Comparison of ENCODE assay signal across 1 fruit fly cellular context in genomic region chr2L:14410331-14410730, dm6.
A peak's percentile ranks its signal among the peaks of the same experiment; 100 is the strongest.
TF ChIP-seq lines count a peak whose summit lies in the region.

No protein-coding gene starts in this region.

TF ChIP-seq in whole organism, embryonic, 481 proteins besides CTCF, POLR2A, EP300 and RAD21 (continued from another document and continues in another):
- TF ChIP-seq CG15601 (tag; optimal IDR thresholded peaks at IDR 0.05; lab: Kevin White, UChicago), result no peak
- TF ChIP-seq ken (GFP tag; IDR thresholded peaks at IDR 0.05; lab: Robert Waterston, UW), result no peak
- TF ChIP-seq HmgZ (tag; optimal IDR thresholded peaks at IDR 0.05; lab: Kevin White, UChicago), result no peak
- peak; percentile 92 for TF ChIP-seq CG4360 (GFP tag; IDR thresholded peaks at IDR 0.05; lab: Robert Waterston, UW)
- no peak for TF ChIP-seq ab (GFP tag; optimal IDR thresholded peaks at IDR 0.05; lab: Kevin White, UChicago)
- peak; percentile 81 for TF ChIP-seq Aef1 (GFP tag; IDR thresholded peaks at IDR 0.05; lab: Robert Waterston, UW)
- 0 out of 2 replicates have a peak, but pooled peaks have one; percentile 9 for TF ChIP-seq Scr (GFP tag; IDR thresholded peaks at IDR 0.05; lab: Robert Waterston, UW; ENCODE audit: partially characterized antibody)
- TF ChIP-seq CG4328 (GFP tag; optimal IDR thresholded peaks at IDR 0.05; lab: Kevin White, UChicago), result no peak
- peak; percentile 77 for TF ChIP-seq ci (GFP tag; IDR thresholded peaks at IDR 0.05; lab: Robert Waterston, UW)
- TF ChIP-seq sima (GFP tag; optimal IDR thresholded peaks at IDR 0.05; lab: Kevin White, UChicago), result no peak
- TF ChIP-seq lola (GFP tag; optimal IDR thresholded peaks at IDR 0.05; lab: Kevin White, UChicago), result no peak
- TF ChIP-seq MTF-1 (GFP tag; optimal IDR thresholded peaks at IDR 0.05; lab: Kevin White, UChicago; ENCODE audit: borderline replicate concordance), result no peak
- no peak for TF ChIP-seq croc (GFP tag; conservative IDR thresholded peaks at IDR 0.05; lab: Robert Waterston, UW)
- peak; percentile 98 for TF ChIP-seq sr (GFP tag; IDR thresholded peaks at IDR 0.05; lab: Robert Waterston, UW)
- TF ChIP-seq Oaz (GFP tag; IDR thresholded peaks at IDR 0.05; lab: Robert Waterston, UW), result no peak
- 0 out of 2 replicates have a peak, but pooled peaks have one; percentile 11 for TF ChIP-seq nerfin-2 (GFP tag; IDR thresholded peaks at IDR 0.05; lab: Robert Waterston, UW; ENCODE audit: partially characterized antibody)
- TF ChIP-seq eve (GFP tag; optimal IDR thresholded peaks at IDR 0.05; lab: Kevin White, UChicago), result no peak
- no peak for TF ChIP-seq mld (GFP tag; IDR thresholded peaks at IDR 0.05; lab: Robert Waterston, UW; ENCODE audit: partially characterized antibody)
- TF ChIP-seq HHEX (GFP tag; optimal IDR thresholded peaks at IDR 0.05; lab: Kevin White, UChicago), result no peak
- no peak for TF ChIP-seq CG1024 (GFP tag; IDR thresholded peaks at IDR 0.05; lab: Robert Waterston, UW)
- no peak for TF ChIP-seq Asciz (GFP tag; optimal IDR thresholded peaks at IDR 0.05; lab: Kevin White, UChicago)
- no peak for TF ChIP-seq CG11695 (GFP tag; IDR thresholded peaks at IDR 0.05; lab: Robert Waterston, UW)
- no peak for TF ChIP-seq org-1 (GFP tag; optimal IDR thresholded peaks at IDR 0.05; lab: Kevin White, UChicago)
- TF ChIP-seq dati (GFP tag; IDR thresholded peaks at IDR 0.05; lab: Robert Waterston, UW), result no peak
- no peak for TF ChIP-seq CG18764 (GFP tag; optimal IDR thresholded peaks at IDR 0.05; lab: Kevin White, UChicago)
- TF ChIP-seq HLH4C (GFP tag; IDR thresholded peaks at IDR 0.05; lab: Robert Waterston, UW; ENCODE audit: partially characterized antibody), result no peak
- no peak for TF ChIP-seq klu (GFP tag; IDR thresholded peaks at IDR 0.05; lab: Robert Waterston, UW)
- no peak for TF ChIP-seq Oli (tag; optimal IDR thresholded peaks at IDR 0.05; lab: Kevin White, UChicago)
- TF ChIP-seq Meics (GFP tag; optimal IDR thresholded peaks at IDR 0.05; lab: Kevin White, UChicago), result no peak
- TF ChIP-seq Atf3 (GFP tag; optimal IDR thresholded peaks at IDR 0.05; lab: Kevin White, UChicago), result no peak
- no peak for TF ChIP-seq D (optimal IDR thresholded peaks at IDR 0.05; lab: Kevin White, UChicago)
- no peak for TF ChIP-seq D (GFP tag; optimal IDR thresholded peaks at IDR 0.05; lab: Kevin White, UChicago)
- no peak for TF ChIP-seq CG11093 (GFP tag; IDR thresholded peaks at IDR 0.05; lab: Robert Waterston, UW)
- no peak for TF ChIP-seq eyg (GFP tag; optimal IDR thresholded peaks at IDR 0.05; lab: Kevin White, UChicago)
- no peak for TF ChIP-seq CG10565 (GFP tag; optimal IDR thresholded peaks at IDR 0.05; lab: Kevin White, UChicago)
- TF ChIP-seq CG33557 (GFP tag; optimal IDR thresholded peaks at IDR 0.05; lab: Kevin White, UChicago), result no peak
- TF ChIP-seq fd102C (GFP tag; optimal IDR thresholded peaks at IDR 0.05; lab: Kevin White, UChicago), result no peak
- TF ChIP-seq bigmax (GFP tag; optimal IDR thresholded peaks at IDR 0.05; lab: Kevin White, UChicago), result no peak
- TF ChIP-seq slou (GFP tag; optimal IDR thresholded peaks at IDR 0.05; lab: Kevin White, UChicago), result no peak
- TF ChIP-seq abd-A (tag; optimal IDR thresholded peaks at IDR 0.05; lab: Kevin White, UChicago), result peak; percentile 97
- no peak for TF ChIP-seq Hr51 (GFP tag; optimal IDR thresholded peaks at IDR 0.05; lab: Kevin White, UChicago)
- no peak for TF ChIP-seq pnt (GFP tag; optimal IDR thresholded peaks at IDR 0.05; lab: Kevin White, UChicago)
- TF ChIP-seq ewg (GFP tag; optimal IDR thresholded peaks at IDR 0.05; lab: Kevin White, UChicago), result no peak
- TF ChIP-seq Deaf1 (tag; optimal IDR thresholded peaks at IDR 0.05; lab: Kevin White, UChicago), result peak; percentile 69
- TF ChIP-seq gsb (GFP tag; IDR thresholded peaks at IDR 0.05; lab: Robert Waterston, UW), result no peak
- no peak for TF ChIP-seq repo (GFP tag; optimal IDR thresholded peaks at IDR 0.05; lab: Kevin White, UChicago)
- TF ChIP-seq crc (GFP tag; optimal IDR thresholded peaks at IDR 0.05; lab: Kevin White, UChicago), result no peak
- no peak for TF ChIP-seq CG12744 (GFP tag; optimal IDR thresholded peaks at IDR 0.05; lab: Kevin White, UChicago)
- TF ChIP-seq CG7963 (GFP tag; IDR thresholded peaks at IDR 0.05; lab: Robert Waterston, UW; ENCODE audit: partially characterized antibody), result no peak
- TF ChIP-seq hkb (optimal IDR thresholded peaks at IDR 0.05; lab: Kevin White, UChicago), result no peak
- TF ChIP-seq hkb (GFP tag; IDR thresholded peaks at IDR 0.05; lab: Robert Waterston, UW), result no peak
- no peak for TF ChIP-seq NK7.1 (GFP tag; optimal IDR thresholded peaks at IDR 0.05; lab: Kevin White, UChicago)
- TF ChIP-seq dimm (GFP tag; IDR thresholded peaks at IDR 0.05; lab: Robert Waterston, UW), result no peak
- no peak for TF ChIP-seq CG8944 (GFP tag; optimal IDR thresholded peaks at IDR 0.05; lab: Kevin White, UChicago)
- TF ChIP-seq wek (GFP tag; optimal IDR thresholded peaks at IDR 0.05; lab: Kevin White, UChicago), result no peak
- TF ChIP-seq CG16813 (GFP tag; IDR thresholded peaks at IDR 0.05; lab: Robert Waterston, UW; ENCODE audit: partially characterized antibody), result no peak
- TF ChIP-seq CG9932 (GFP tag; IDR thresholded peaks at IDR 0.05; lab: Robert Waterston, UW), result no peak
- TF ChIP-seq CG6175 (GFP tag; IDR thresholded peaks at IDR 0.05; lab: Robert Waterston, UW), result no peak
- no peak for TF ChIP-seq toy (GFP tag; IDR thresholded peaks at IDR 0.05; lab: Robert Waterston, UW)
- no peak for TF ChIP-seq Bteb2 (GFP tag; optimal IDR thresholded peaks at IDR 0.05; lab: Kevin White, UChicago)
- no peak for TF ChIP-seq CG8290 (GFP tag; optimal IDR thresholded peaks at IDR 0.05; lab: Kevin White, UChicago)
- TF ChIP-seq CG8290 (tag; optimal IDR thresholded peaks at IDR 0.05; lab: Kevin White, UChicago), result peak in 1 of 2 experiments; percentile 54
- TF ChIP-seq CG8924 (tag; optimal IDR thresholded peaks at IDR 0.05; lab: Kevin White, UChicago), result no peak
- no peak for TF ChIP-seq CG11560 (tag; IDR thresholded peaks at IDR 0.05; lab: Robert Waterston, UW)
- no peak for TF ChIP-seq CG13894 (tag; optimal IDR thresholded peaks at IDR 0.05; lab: Kevin White, UChicago)
- no peak for TF ChIP-seq Lpt (GFP tag; optimal IDR thresholded peaks at IDR 0.05; lab: Kevin White, UChicago)
- TF ChIP-seq NC2α (GFP tag; optimal IDR thresholded peaks at IDR 0.05; lab: Kevin White, UChicago), result no peak
- no peak for TF ChIP-seq fd96Cb (tag; optimal IDR thresholded peaks at IDR 0.05; lab: Kevin White, UChicago)
- no peak for TF ChIP-seq CG11504 (tag; optimal IDR thresholded peaks at IDR 0.05; lab: Kevin White, UChicago)
- TF ChIP-seq CG6813 (GFP tag; optimal IDR thresholded peaks at IDR 0.05; lab: Kevin White, UChicago), result no peak
- TF ChIP-seq CG14667 (GFP tag; IDR thresholded peaks at IDR 0.05; lab: Robert Waterston, UW), result no peak
- no peak for TF ChIP-seq usp (GFP tag; optimal IDR thresholded peaks at IDR 0.05; lab: Kevin White, UChicago)
- TF ChIP-seq so (GFP tag; IDR thresholded peaks at IDR 0.05; lab: Robert Waterston, UW), result peak; percentile 68; the same call in 1 of the 3 replicates
- no peak for TF ChIP-seq CG10147 (GFP tag; optimal IDR thresholded peaks at IDR 0.05; lab: Kevin White, UChicago)
- 0 out of 3 replicates have a peak, but pooled peaks have one; percentile 25 for TF ChIP-seq CG2199 (GFP tag; IDR thresholded peaks at IDR 0.05; lab: Robert Waterston, UW)
- TF ChIP-seq sens-2 (GFP tag; IDR thresholded peaks at IDR 0.05; lab: Robert Waterston, UW), result no peak
- TF ChIP-seq fd3F (GFP tag; optimal IDR thresholded peaks at IDR 0.05; lab: Kevin White, UChicago), result no peak
- no peak for TF ChIP-seq CG15269 (tag; optimal IDR thresholded peaks at IDR 0.05; lab: Kevin White, UChicago)
- peak; percentile 53 for TF ChIP-seq run (tag; optimal IDR thresholded peaks at IDR 0.05; lab: Kevin White, UChicago)
- TF ChIP-seq CG33213 (GFP tag; optimal IDR thresholded peaks at IDR 0.05; lab: Kevin White, UChicago), result no peak
- no peak for TF ChIP-seq CG6854 (GFP tag; optimal IDR thresholded peaks at IDR 0.05; lab: Kevin White, UChicago)
- no peak for TF ChIP-seq cas (GFP tag; IDR thresholded peaks at IDR 0.05; lab: Robert Waterston, UW)
- TF ChIP-seq CG7928 (GFP tag; optimal IDR thresholded peaks at IDR 0.05; lab: Kevin White, UChicago), result no peak
- TF ChIP-seq CG18262 (tag; optimal IDR thresholded peaks at IDR 0.05; lab: Kevin White, UChicago), result no peak
- no peak for TF ChIP-seq CG7786 (GFP tag; optimal IDR thresholded peaks at IDR 0.05; lab: Kevin White, UChicago)
- TF ChIP-seq Ptx1 (GFP tag; IDR thresholded peaks at IDR 0.05; lab: Robert Waterston, UW), result no peak
- TF ChIP-seq Vsx1 (GFP tag; optimal IDR thresholded peaks at IDR 0.05; lab: Kevin White, UChicago), result no peak
- peak; percentile 98 for TF ChIP-seq Nf-YB (GFP tag; optimal IDR thresholded peaks at IDR 0.05; lab: Kevin White, UChicago)
- TF ChIP-seq CG10321 (GFP tag; IDR thresholded peaks at IDR 0.05; lab: Robert Waterston, UW), result no peak
- peak; percentile 65 for TF ChIP-seq chm (GFP tag; IDR thresholded peaks at IDR 0.05; lab: Robert Waterston, UW)
- TF ChIP-seq CG13296 (GFP tag; optimal IDR thresholded peaks at IDR 0.05; lab: Kevin White, UChicago), result no peak
- TF ChIP-seq crp (GFP tag; optimal IDR thresholded peaks at IDR 0.05; lab: Kevin White, UChicago), result no peak
- TF ChIP-seq CG17186 (GFP tag; optimal IDR thresholded peaks at IDR 0.05; lab: Kevin White, UChicago), result no peak
- peak; percentile 41 for TF ChIP-seq sens (GFP tag; lab: Kevin White, UChicago)
- peak; percentile 56 for TF ChIP-seq bbx (GFP tag; IDR thresholded peaks at IDR 0.05; lab: Robert Waterston, UW; ENCODE audit: partially characterized antibody)
- no peak for TF ChIP-seq CG3838 (GFP tag; optimal IDR thresholded peaks at IDR 0.05; lab: Kevin White, UChicago)
- TF ChIP-seq knrl (GFP tag; IDR thresholded peaks at IDR 0.05; lab: Robert Waterston, UW; ENCODE audit: partially characterized antibody), result no peak
- no peak for TF ChIP-seq CG34376 (GFP tag; optimal IDR thresholded peaks at IDR 0.05; lab: Kevin White, UChicago)
- no peak; the same call in 1 of the 2 replicates for TF ChIP-seq amos (GFP tag; IDR thresholded peaks at IDR 0.05; lab: Robert Waterston, UW; ENCODE audit: partially characterized antibody)
- no peak for TF ChIP-seq salm (tag; optimal IDR thresholded peaks at IDR 0.05; lab: Kevin White, UChicago)
- no peak for TF ChIP-seq shn (GFP tag; optimal IDR thresholded peaks at IDR 0.05; lab: Kevin White, UChicago)
- no peak for TF ChIP-seq vnd (GFP tag; IDR thresholded peaks at IDR 0.05; lab: Robert Waterston, UW; ENCODE audit: partially characterized antibody)
- TF ChIP-seq CG18599 (GFP tag; optimal IDR thresholded peaks at IDR 0.05; lab: Kevin White, UChicago), result no peak
- no peak for TF ChIP-seq CG9215 (GFP tag; IDR thresholded peaks at IDR 0.05; lab: Robert Waterston, UW)
- TF ChIP-seq CG14014 (GFP tag; IDR thresholded peaks at IDR 0.05; lab: Robert Waterston, UW), result peak; percentile 22; the same call in 1 of the 2 replicates
- TF ChIP-seq pzg (GFP tag; optimal IDR thresholded peaks at IDR 0.05; lab: Kevin White, UChicago), result no peak
- TF ChIP-seq nmo (GFP tag; optimal IDR thresholded peaks at IDR 0.05; lab: Kevin White, UChicago), result no peak
- no peak for TF ChIP-seq bab2 (GFP tag; optimal IDR thresholded peaks at IDR 0.05; lab: Kevin White, UChicago)
- no peak for TF ChIP-seq pb (GFP tag; optimal IDR thresholded peaks at IDR 0.05; lab: Kevin White, UChicago)
- TF ChIP-seq Drgx (GFP tag; IDR thresholded peaks at IDR 0.05; lab: Robert Waterston, UW), result no peak
- no peak for TF ChIP-seq Dip3 (GFP tag; optimal IDR thresholded peaks at IDR 0.05; lab: Kevin White, UChicago)
- TF ChIP-seq Gug (GFP tag; IDR thresholded peaks at IDR 0.05; lab: Robert Waterston, UW), result no peak
- TF ChIP-seq Eip74EF (GFP tag; optimal IDR thresholded peaks at IDR 0.05; lab: Kevin White, UChicago), result no peak
- TF ChIP-seq Lhr (GFP tag; optimal IDR thresholded peaks at IDR 0.05; lab: Kevin White, UChicago), result no peak
- TF ChIP-seq CG1647 (GFP tag; optimal IDR thresholded peaks at IDR 0.05; lab: Kevin White, UChicago), result no peak
- no peak for TF ChIP-seq ttk (GFP tag; IDR thresholded peaks at IDR 0.05; lab: Robert Waterston, UW)
- TF ChIP-seq gcm (GFP tag; optimal IDR thresholded peaks at IDR 0.05; lab: Kevin White, UChicago), result no peak
- no peak for TF ChIP-seq pan (optimal IDR thresholded peaks at IDR 0.05; lab: Kevin White, UChicago)
- no peak for TF ChIP-seq pan (GFP tag; optimal IDR thresholded peaks at IDR 0.05 in 1 of 2, IDR thresholded peaks at IDR 0.05 in 1 of 2)
- TF ChIP-seq ash1 (GFP tag; optimal IDR thresholded peaks at IDR 0.05; lab: Kevin White, UChicago), result peak; percentile 4
- TF ChIP-seq CG8281 (tag; optimal IDR thresholded peaks at IDR 0.05; lab: Kevin White, UChicago), result no peak
- no peak for TF ChIP-seq dan (GFP tag; IDR thresholded peaks at IDR 0.05; lab: Robert Waterston, UW)
- peak; percentile 98 for TF ChIP-seq cg (GFP tag; optimal IDR thresholded peaks at IDR 0.05; lab: Kevin White, UChicago)
- no peak for TF ChIP-seq Antp (GFP tag; optimal IDR thresholded peaks at IDR 0.05; lab: Kevin White, UChicago)
- TF ChIP-seq cato (GFP tag; optimal IDR thresholded peaks at IDR 0.05; lab: Kevin White, UChicago; ENCODE audit: borderline replicate concordance), result no peak
- TF ChIP-seq CG12942 (GFP tag; optimal IDR thresholded peaks at IDR 0.05; lab: Kevin White, UChicago), result no peak
- no peak for TF ChIP-seq kay (GFP tag; optimal IDR thresholded peaks at IDR 0.05; lab: Kevin White, UChicago)
- no peak for TF ChIP-seq dpn (GFP tag; optimal IDR thresholded peaks at IDR 0.05; lab: Kevin White, UChicago)
- 0 out of 3 replicates have a peak, but pooled peaks have one; percentile 57 for TF ChIP-seq z (GFP tag; IDR thresholded peaks at IDR 0.05; lab: Robert Waterston, UW)
- no peak for TF ChIP-seq Usf (GFP tag; optimal IDR thresholded peaks at IDR 0.05; lab: Kevin White, UChicago)
- TF ChIP-seq CG3995 (GFP tag; optimal IDR thresholded peaks at IDR 0.05; lab: Kevin White, UChicago), result no peak
- no peak for TF ChIP-seq jing (GFP tag; optimal IDR thresholded peaks at IDR 0.05; lab: Kevin White, UChicago)
- no peak for TF ChIP-seq ap (GFP tag; IDR thresholded peaks at IDR 0.05; lab: Robert Waterston, UW)
- TF ChIP-seq CG18619 (GFP tag; optimal IDR thresholded peaks at IDR 0.05; lab: Kevin White, UChicago), result no peak
- no peak for TF ChIP-seq CG8478 (optimal IDR thresholded peaks at IDR 0.05; lab: Kevin White, UChicago)
- no peak for TF ChIP-seq fu2 (GFP tag; optimal IDR thresholded peaks at IDR 0.05; lab: Kevin White, UChicago)
- TF ChIP-seq Hmr (GFP tag; optimal IDR thresholded peaks at IDR 0.05; lab: Kevin White, UChicago), result no peak
- TF ChIP-seq CG17802 (tag; optimal IDR thresholded peaks at IDR 0.05; lab: Kevin White, UChicago), result no peak
